Worm (Caenorhabditis elegans) whole organism, L1 larva: Measurements from ENCODE around the gene M03C11.6.

Experiments used
- C04F5.9 ChIP-seq: sonication (generic microtip); optimal IDR thresholded peaks from 2 replicates; lab custom pipeline; 2016; ENCODE audit warnings: missing genetic modification characterization, missing compliant biosample characterization
- C34B4.2 ChIP-seq: sonication (generic microtip); optimal IDR thresholded peaks from 2 replicates; lab custom pipeline; 2017; ENCODE audit warnings: mild to moderate bottlenecking, missing genetic modification characterization, missing compliant biosample characterization
- F16B12.6 ChIP-seq: fragments of 150-350 bp; optimal IDR thresholded peaks from 2 replicates; lab custom pipeline; 2014; ENCODE audit warnings: missing biosample characterization, missing genetic modification characterization
- Y116A8C.19 ChIP-seq: sonication (generic microtip); optimal IDR thresholded peaks from 2 replicates; lab custom pipeline; 2016; ENCODE audit warnings: missing compliant biosample characterization, missing genetic modification characterization, borderline replicate concordance
- aha-1 ChIP-seq: fragments of 150-350 bp; optimal IDR thresholded peaks from 2 replicates; lab custom pipeline; 2014; ENCODE audit warnings: missing biosample characterization, missing genetic modification characterization
- alr-1 ChIP-seq: fragments of 200-800 bp; sonication (Bioruptor generic); optimal IDR thresholded peaks from 2 replicates; lab custom pipeline; 2018; ENCODE audit warnings: borderline replicate concordance, mild to moderate bottlenecking, missing genetic modification characterization, missing compliant biosample characterization
- aly-2 ChIP-seq: fragments of 150-350 bp; optimal IDR thresholded peaks from 2 replicates; lab custom pipeline; 2014; ENCODE audit warnings: missing biosample characterization, missing genetic modification characterization
- ama-1 ChIP-seq: fragments of 150-350 bp; optimal IDR thresholded peaks from 2 replicates; lab custom pipeline; 2014
- blmp-1 ChIP-seq: fragments of 150-350 bp; optimal IDR thresholded peaks from 2 replicates; lab custom pipeline; 2014; ENCODE audit warnings: missing biosample characterization, missing genetic modification characterization
- ceh-88 ChIP-seq: fragments of 200-800 bp; sonication (Bioruptor generic); IDR thresholded peaks from 2 replicates; pipeline ENCODE4 v1.3.6; 2022; ENCODE audit warnings: missing genetic modification characterization, missing compliant biosample characterization
- ces-1 ChIP-seq: fragments of 150-350 bp; optimal IDR thresholded peaks from 2 replicates; lab custom pipeline; 2014; ENCODE audit warnings: missing biosample characterization, missing genetic modification reagents, missing genetic modification characterization
- dpl-1 ChIP-seq, 3 experiments: fragments of 150-350 bp in 2 of 3; sonication (generic microtip) in 1 of 3; optimal IDR thresholded peaks; 2 replicates each; lab custom pipeline; 2014 to 2017; ENCODE audit warnings: missing biosample characterization in 3 of 3, missing genetic modification characterization in 3 of 3, missing genetic modification reagents in 3 of 3
- dsc-1 ChIP-seq: sonication (generic microtip); optimal IDR thresholded peaks from 2 replicates; lab custom pipeline; 2016; ENCODE audit warnings: mild to moderate bottlenecking, missing genetic modification characterization, missing compliant biosample characterization
- efl-3 ChIP-seq: fragments of 200-800 bp; sonication (Bioruptor generic); optimal IDR thresholded peaks from 2 replicates; lab custom pipeline; 2018; ENCODE audit warnings: mild to moderate bottlenecking, missing genetic modification characterization, missing compliant biosample characterization
- egl-13 ChIP-seq: sonication (generic microtip); optimal IDR thresholded peaks from 2 replicates; lab custom pipeline; 2016; ENCODE audit warnings: missing genotype, missing genetic modification reagents, missing genetic modification characterization, missing compliant biosample characterization
- egl-27 ChIP-seq, 2 experiments: fragments of 150-350 bp in 1 of 2; sonication (generic microtip); optimal IDR thresholded peaks; 3 replicates each; lab custom pipeline; 2017 to 2018; ENCODE audit warnings: missing biosample characterization in 2 of 2, missing genetic modification characterization in 2 of 2, missing genetic modification reagents in 2 of 2
- elt-2 ChIP-seq: sonication (generic microtip); optimal IDR thresholded peaks from 2 replicates; lab custom pipeline; 2016; ENCODE audit warnings: missing genetic modification characterization, mild to moderate bottlenecking, inconsistent platforms, missing compliant biosample characterization, missing genetic modification reagents
- fkh-10 ChIP-seq: sonication (generic microtip); optimal IDR thresholded peaks from 2 replicates; lab custom pipeline; 2017; ENCODE audit warnings: missing biosample characterization, missing genetic modification reagents, missing genetic modification characterization
- fkh-4 ChIP-seq: sonication (generic microtip); optimal IDR thresholded peaks from 2 replicates; lab custom pipeline; 2016; ENCODE audit warnings: missing compliant biosample characterization, missing genetic modification characterization, borderline replicate concordance
- fkh-8 ChIP-seq: sonication (generic microtip); optimal IDR thresholded peaks from 2 replicates; lab custom pipeline; 2016; ENCODE audit warnings: mild to moderate bottlenecking, missing genetic modification characterization, missing compliant biosample characterization
- hlh-17 ChIP-seq: fragments of 200-800 bp; sonication (Bioruptor generic); optimal IDR thresholded peaks from 2 replicates; lab custom pipeline; 2018; ENCODE audit warnings: missing genetic modification characterization, mild to moderate bottlenecking, missing compliant biosample characterization, moderate library complexity, borderline replicate concordance
- hpl-2 ChIP-seq: fragments of 150-350 bp; optimal IDR thresholded peaks from 2 replicates; lab custom pipeline; 2014; ENCODE audit warnings: missing biosample characterization, missing genetic modification reagents, missing genetic modification characterization
- irx-1 ChIP-seq: sonication (generic microtip); optimal IDR thresholded peaks from 2 replicates; lab custom pipeline; 2016; ENCODE audit warnings: missing genetic modification characterization, missing compliant biosample characterization
- isw-1 ChIP-seq: fragments of 200-800 bp; sonication (Bioruptor generic); IDR thresholded peaks from 2 replicates; pipeline ENCODE4 v1.3.6; 2022; ENCODE audit warnings: missing genetic modification characterization, missing compliant biosample characterization
- lin-14 ChIP-seq: fragments of 200-800 bp; sonication (Bioruptor generic); optimal IDR thresholded peaks from 2 replicates; lab custom pipeline; 2018; ENCODE audit warnings: mild to moderate bottlenecking, missing genetic modification characterization, moderate library complexity, missing compliant biosample characterization
- lin-35 ChIP-seq, 2 experiments: fragments of 150-350 bp; optimal IDR thresholded peaks; 2 replicates each; lab custom pipeline; 2014; ENCODE audit warnings: missing biosample characterization in 2 of 2, missing genetic modification characterization in 2 of 2, missing genetic modification reagents in 2 of 2
- lir-3 ChIP-seq: sonication (generic microtip); optimal IDR thresholded peaks from 2 replicates; lab custom pipeline; 2016; ENCODE audit warnings: mild to moderate bottlenecking, missing genetic modification characterization, moderate library complexity, missing compliant biosample characterization; ENCODE audit not compliant: poor library complexity
- lsy-2 ChIP-seq, 2 experiments: fragments of 150-350 bp; optimal IDR thresholded peaks; 2 replicates each; lab custom pipeline; 2014; ENCODE audit warnings: missing biosample characterization in 2 of 2, missing genetic modification characterization in 2 of 2
- mab-9 ChIP-seq: fragments of 200-800 bp; sonication (Bioruptor generic); IDR thresholded peaks from 2 replicates; pipeline ENCODE4 v1.3.6; 2022; ENCODE audit warnings: missing genetic modification reagents, missing genetic modification characterization, missing compliant biosample characterization
- mdl-1 ChIP-seq, 2 experiments: fragments of 150-350 bp; optimal IDR thresholded peaks; 2 replicates each; lab custom pipeline; 2014 to 2017; ENCODE audit warnings: missing biosample characterization in 2 of 2, missing genetic modification characterization in 2 of 2, inconsistent platforms in 1 of 2
- mef-2 ChIP-seq: fragments of 150-350 bp; optimal IDR thresholded peaks from 2 replicates; lab custom pipeline; 2014; ENCODE audit warnings: missing biosample characterization, missing genetic modification characterization
- mep-1 ChIP-seq: fragments of 150-350 bp; optimal IDR thresholded peaks from 2 replicates; lab custom pipeline; 2014; ENCODE audit warnings: missing biosample characterization, missing genetic modification characterization
- nhr-19 ChIP-seq: fragments of 200-800 bp; sonication (Bioruptor generic); conservative IDR thresholded peaks from 2 replicates; pipeline ENCODE4 v1.3.6; 2022; ENCODE audit warnings: missing genetic modification characterization, missing compliant biosample characterization
- nhr-237 ChIP-seq: fragments of 150-350 bp; optimal IDR thresholded peaks from 2 replicates; lab custom pipeline; 2014; ENCODE audit warnings: missing biosample characterization, missing genetic modification characterization
- nhr-77 ChIP-seq: fragments of 150-350 bp; optimal IDR thresholded peaks from 2 replicates; lab custom pipeline; 2014; ENCODE audit warnings: missing biosample characterization, missing genetic modification characterization
- nhr-85 ChIP-seq: sonication (generic microtip); peaks from one replicate; lab custom pipeline; 2016; ENCODE audit warnings: missing genetic modification characterization, inconsistent platforms, missing compliant biosample characterization
- nhr-90 ChIP-seq: sonication (generic microtip); optimal IDR thresholded peaks from 2 replicates; lab custom pipeline; 2016; ENCODE audit warnings: mild to moderate bottlenecking, missing genetic modification characterization, missing compliant biosample characterization; ENCODE audit not compliant: poor library complexity
- pax-3 ChIP-seq: fragments of 200-800 bp; sonication (Bioruptor generic); optimal IDR thresholded peaks from 2 replicates; lab custom pipeline; 2018; ENCODE audit warnings: mild to moderate bottlenecking, missing genetic modification characterization, moderate library complexity, missing compliant biosample characterization
- pqm-1 ChIP-seq: sonication (generic microtip); optimal IDR thresholded peaks from 3 replicates; lab custom pipeline; 2017; ENCODE audit warnings: missing biosample characterization, missing genetic modification characterization
- skn-1 ChIP-seq: fragments of 150-350 bp; optimal IDR thresholded peaks from 2 replicates; lab custom pipeline; 2014; ENCODE audit warnings: missing biosample characterization, missing genetic modification characterization
- snpc-4 ChIP-seq: fragments of 150-350 bp; optimal IDR thresholded peaks from 2 replicates; lab custom pipeline; 2014; ENCODE audit warnings: missing biosample characterization, missing genetic modification characterization
- sox-4 ChIP-seq: sonication (generic microtip); optimal IDR thresholded peaks from 2 replicates; lab custom pipeline; 2016; ENCODE audit warnings: missing genetic modification characterization, missing compliant biosample characterization
- sptf-1 ChIP-seq: fragments of 150-350 bp; optimal IDR thresholded peaks from 2 replicates; lab custom pipeline; 2014; ENCODE audit warnings: missing biosample characterization, missing genetic modification characterization
- tbx-2 ChIP-seq: sonication (generic microtip); optimal IDR thresholded peaks from 2 replicates; lab custom pipeline; 2016; ENCODE audit warnings: missing genetic modification characterization, missing compliant biosample characterization
- tlp-1 ChIP-seq: fragments of 150-350 bp; optimal IDR thresholded peaks from 2 replicates; lab custom pipeline; 2014; ENCODE audit warnings: missing biosample characterization, missing genetic modification characterization
- unc-30 ChIP-seq: sonication (generic microtip); optimal IDR thresholded peaks from 2 replicates; lab custom pipeline; 2017; ENCODE audit warnings: missing biosample characterization, missing genetic modification characterization
- unc-62 ChIP-seq: fragments of 150-350 bp; optimal IDR thresholded peaks from 2 replicates; lab custom pipeline; 2014; ENCODE audit warnings: missing biosample characterization, missing genetic modification reagents, missing genetic modification characterization
- unc-86 ChIP-seq: sonication (generic microtip); optimal IDR thresholded peaks from 2 replicates; lab custom pipeline; 2016; ENCODE audit warnings: missing genetic modification characterization, missing compliant biosample characterization
- unc-98 ChIP-seq: fragments of 200-800 bp; sonication (Bioruptor generic); IDR thresholded peaks from 2 replicates; pipeline ENCODE4 v1.3.6; 2022; ENCODE audit warnings: missing genetic modification characterization, missing compliant biosample characterization
- vab-15 ChIP-seq: sonication (generic microtip); optimal IDR thresholded peaks from 2 replicates; lab custom pipeline; 2017; ENCODE audit warnings: missing genotype, mild to moderate bottlenecking, missing genetic modification characterization, missing compliant biosample characterization
- zag-1 ChIP-seq: fragments of 150-350 bp; optimal IDR thresholded peaks from 2 replicates; lab custom pipeline; 2014; ENCODE audit warnings: missing biosample characterization, missing genetic modification characterization
- ztf-4 ChIP-seq: fragments of 150-350 bp; optimal IDR thresholded peaks from 2 replicates; lab custom pipeline; 2014; ENCODE audit warnings: missing biosample characterization, missing genetic modification characterization

Gene M03C11.6

DNA sequence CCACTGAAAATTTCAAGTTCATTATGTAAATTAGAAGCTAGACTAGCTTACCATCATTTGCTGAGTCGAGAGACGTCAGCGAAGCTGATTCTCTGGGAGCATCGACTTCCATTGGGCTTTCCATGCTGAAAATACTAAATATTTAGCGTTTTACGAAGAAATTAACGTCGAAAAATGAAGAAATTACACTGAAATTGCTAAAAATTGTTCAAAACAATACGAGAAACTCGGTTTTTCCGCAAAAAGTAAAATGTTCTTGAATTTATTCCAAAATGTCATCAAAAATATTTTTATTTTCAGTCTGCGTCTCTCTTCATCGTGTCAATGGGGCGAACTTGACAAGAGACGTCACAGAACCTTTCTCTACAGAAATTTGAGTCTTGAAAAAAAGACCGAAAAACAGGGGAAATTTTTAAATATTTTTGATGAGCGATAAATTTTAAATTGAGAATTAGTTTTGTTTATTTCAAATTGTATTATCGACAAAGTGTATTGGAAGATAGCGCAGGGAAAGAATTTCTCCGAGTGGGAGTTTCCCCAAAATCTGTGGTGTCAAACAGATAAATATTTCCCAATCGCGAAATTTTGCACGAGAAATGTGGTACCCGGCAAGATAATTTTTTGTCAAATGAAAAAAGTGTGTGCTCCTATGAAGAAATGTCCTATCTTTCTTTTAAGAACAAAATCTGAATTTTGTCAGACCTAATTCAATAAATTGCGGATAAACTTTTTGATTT lies 36.8 kb upstream of the M03C11.6 start, which contains the start of gene ecps-1:
Gene ecps-1, minus strand, starts transcription at position 125 of the 737 bp plus-strand sequence.
- TF ChIP-seq sox-4 (tag; lab: Kevin White, UChicago) (peak; percentile 91), elt-2 (tag; lab: Kevin White, UChicago) (peak; percentile 61), lin-35 (GFP tag; optimal IDR thresholded peaks at IDR 0.05; lab: Kevin White, UChicago) (peak; percentile 81 to 90), ceh-88 (GFP tag; lab: Robert Waterston, UW) (peak; percentile 90), lin-14 (GFP tag; lab: Kevin White, UChicago) (peak; percentile 95), unc-62 (GFP tag; lab: Kevin White, UChicago) (no peak), isw-1 (GFP tag; lab: Robert Waterston, UW) (peak; percentile 86), tbx-2 (tag; lab: Kevin White, UChicago) (peak; percentile 92), C34B4.2 (tag; lab: Kevin White, UChicago) (no peak), hlh-17 (GFP tag; lab: Kevin White, UChicago) (no peak), vab-15 (peak; percentile 1), mep-1 (tag; lab: Kevin White, UChicago) (peak; percentile 96), blmp-1 (tag; lab: Kevin White, UChicago) (no peak), fkh-10 (GFP tag; lab: Kevin White, UChicago) (peak; percentile 78), ama-1 (lab: Kevin White, UChicago) (no peak), mef-2 (tag; lab: Kevin White, UChicago) (no peak), aha-1 (no peak), sptf-1 (no peak), aly-2 (tag; lab: Kevin White, UChicago) (peak; percentile 89), Y116A8C.19 (tag; lab: Kevin White, UChicago) (peak; percentile 21), unc-98 (peak; percentile 96), mab-9 (GFP tag; lab: Robert Waterston, UW) (peak; percentile 82), ces-1 (GFP tag; lab: Kevin White, UChicago) (no peak), fkh-8 (tag; lab: Kevin White, UChicago) (peak; percentile 95), F16B12.6 (tag; lab: Kevin White, UChicago) (peak; percentile 69), pqm-1 (peak; percentile 72), pax-3 (tag; lab: Kevin White, UChicago) (peak; percentile 93), nhr-90 (tag; lab: Kevin White, UChicago) (peak; percentile 96), egl-27 (tag; optimal IDR thresholded peaks at IDR 0.05; lab: Kevin White, UChicago) (peak in 1 of 2 experiments; percentile 22), nhr-85 (tag; lab: Kevin White, UChicago) (peak; percentile 92), egl-13 (tag; lab: Kevin White, UChicago) (peak; percentile 81), zag-1 (no peak), nhr-19 (GFP tag; lab: Robert Waterston, UW) (peak; percentile 89), alr-1 (tag; lab: Kevin White, UChicago) (no peak), efl-3 (no peak), mdl-1 (tag; optimal IDR thresholded peaks at IDR 0.05; lab: Kevin White, UChicago) (peak in 1 of 2 experiments; percentile 47), lsy-2 (tag; optimal IDR thresholded peaks at IDR 0.05; lab: Kevin White, UChicago) (peak; percentile 92), tlp-1 (no peak), nhr-237 (tag; lab: Kevin White, UChicago) (peak; percentile 68), ztf-4 (peak; percentile 51), skn-1 (peak; percentile 98), hpl-2 (GFP tag; lab: Kevin White, UChicago) (peak; percentile 86), fkh-4 (tag; lab: Kevin White, UChicago) (peak; percentile 76), snpc-4 (tag; lab: Kevin White, UChicago) (peak; percentile 50), C04F5.9 (tag; lab: Kevin White, UChicago) (peak; percentile 81), unc-30 (no peak), nhr-77 (tag; lab: Kevin White, UChicago) (peak; percentile 79), unc-86 (peak; percentile 87), dsc-1 (peak; percentile 80), dpl-1 (GFP tag; optimal IDR thresholded peaks at IDR 0.05; lab: Kevin White, UChicago) (peak; percentile 72 to 84 (median 83)), lir-3 (tag; lab: Kevin White, UChicago) (peak; percentile 95), irx-1 (tag; lab: Kevin White, UChicago) (peak; percentile 76)
